Fruit fly (Drosophila melanogaster): ENCODE data around the gene CG9222.
A peak's percentile ranks its signal among the peaks of the same experiment; 100 is the strongest.

- no peak for TF ChIP-seq usp (GFP tag; optimal IDR thresholded peaks at IDR 0.05)
- TF ChIP-seq rgr (GFP tag; optimal IDR thresholded peaks at IDR 0.05) = no peak
- no peak for TF ChIP-seq Dfd (GFP tag; optimal IDR thresholded peaks at IDR 0.05)
- no peak for TF ChIP-seq fru (GFP tag; optimal IDR thresholded peaks at IDR 0.05)
- TF ChIP-seq dsf (GFP tag; optimal IDR thresholded peaks at IDR 0.05; ENCODE audit: borderline replicate concordance) = no peak
- no peak for TF ChIP-seq Hnf4 (GFP tag; optimal IDR thresholded peaks at IDR 0.05)
- no peak for TF ChIP-seq psq (GFP tag; optimal IDR thresholded peaks at IDR 0.05)
- no peak for TF ChIP-seq jim (GFP tag; optimal IDR thresholded peaks at IDR 0.05)
- no peak for TF ChIP-seq h (GFP tag; optimal IDR thresholded peaks at IDR 0.05)
- TF ChIP-seq OdsH (GFP tag; optimal IDR thresholded peaks at IDR 0.05) = no peak
- no peak for TF ChIP-seq Rel (GFP tag; optimal IDR thresholded peaks at IDR 0.05)
- TF ChIP-seq Rel (tag; optimal IDR thresholded peaks at IDR 0.05) = peak; percentile 88
- no peak for TF ChIP-seq HLH106 (tag; optimal IDR thresholded peaks at IDR 0.05)
Observed at dm6 chr2L:6089604-6090198, 41.1 kb upstream of the CG9222 start.
